Fruit fly (Drosophila melanogaster) whole organism, embryonic: Measurements from ENCODE around the gene CG15337.

Experiments
- Bdp1 ChIP-seq: fragments of 200-800 bp; sonication (Bioruptor generic); optimal IDR thresholded peaks from 3 replicates; lab custom pipeline; 2016; ENCODE audit warnings: missing biosample characterization, missing genetic modification characterization
- CG10274 ChIP-seq: fragments of 200-800 bp; sonication (Bioruptor generic); optimal IDR thresholded peaks from 3 replicates; lab custom pipeline; 2017; ENCODE audit warnings: missing biosample characterization, mild to moderate bottlenecking, missing genetic modification characterization
- CG10565 ChIP-seq: fragments of 200-800 bp; sonication (Bioruptor generic); optimal IDR thresholded peaks from 3 replicates; lab custom pipeline; 2016; ENCODE audit warnings: missing biosample characterization, mild to moderate bottlenecking, missing genetic modification characterization
- CG10654 ChIP-seq: fragments of 200-800 bp; sonication (Bioruptor generic); optimal IDR thresholded peaks from 2 replicates; lab custom pipeline; 2016; ENCODE audit warnings: missing biosample characterization, missing genetic modification characterization
- CG12299 ChIP-seq: fragments of 200-800 bp; sonication (Bioruptor generic); optimal IDR thresholded peaks from 2 replicates; lab custom pipeline; 2018; ENCODE audit warnings: missing biosample characterization, mild to moderate bottlenecking, missing genetic modification characterization
- CG13123 ChIP-seq: fragments of 200-800 bp; sonication (Bioruptor generic); optimal IDR thresholded peaks from 2 replicates; lab custom pipeline; 2016; ENCODE audit warnings: missing biosample characterization, missing genetic modification characterization
- CG1602 ChIP-seq: fragments of 200-800 bp; sonication (Bioruptor generic); optimal IDR thresholded peaks from 3 replicates; lab custom pipeline; 2016; ENCODE audit warnings: missing biosample characterization, missing genetic modification characterization
- CG16813 ChIP-seq: fragments of 200-800 bp; sonication (Bioruptor generic); IDR thresholded peaks from 3 replicates; pipeline ENCODE4 v1.3.6; 2022; ENCODE audit warnings: missing biosample characterization, missing genetic modification characterization; ENCODE audit not compliant: partially characterized antibody
- CG16863 ChIP-seq: fragments of 200-800 bp; sonication (Bioruptor generic); optimal IDR thresholded peaks from 3 replicates; lab custom pipeline; 2016; ENCODE audit warnings: missing biosample characterization, missing genetic modification characterization
- CG17568 ChIP-seq: fragments of 200-800 bp; sonication (Bioruptor generic); optimal IDR thresholded peaks from 2 replicates; lab custom pipeline; 2018; ENCODE audit warnings: missing biosample characterization, mild to moderate bottlenecking, missing genetic modification characterization, moderate library complexity
- CG1832 ChIP-seq: fragments of 200-800 bp; sonication (Bioruptor generic); optimal IDR thresholded peaks from 2 replicates; lab custom pipeline; 2017; ENCODE audit warnings: missing biosample characterization, mild to moderate bottlenecking, missing genetic modification characterization, inconsistent platforms
- CG2129 ChIP-seq: fragments of 200-800 bp; sonication (Bioruptor generic); IDR thresholded peaks from 2 replicates; pipeline ENCODE4 v1.3.6; 2022; ENCODE audit warnings: missing biosample characterization, missing genetic modification characterization; ENCODE audit not compliant: partially characterized antibody
- CG30431 ChIP-seq: fragments of 200-800 bp; sonication (Bioruptor generic); optimal IDR thresholded peaks from 2 replicates; lab custom pipeline; 2017; ENCODE audit warnings: missing biosample characterization, missing genetic modification characterization
- CG31365 ChIP-seq: fragments of 200-800 bp; sonication (Bioruptor generic); optimal IDR thresholded peaks from 2 replicates; lab custom pipeline; 2018; ENCODE audit warnings: missing biosample characterization, mild to moderate bottlenecking, missing genetic modification characterization
- CG31441 ChIP-seq: fragments of 200-800 bp; sonication (Bioruptor generic); IDR thresholded peaks from 2 replicates; pipeline ENCODE4 v1.3.6; 2022; ENCODE audit warnings: missing biosample characterization, missing genetic modification characterization
- CG3407 ChIP-seq: fragments of 200-800 bp; sonication (Bioruptor generic); optimal IDR thresholded peaks from 2 replicates; lab custom pipeline; 2018; ENCODE audit warnings: missing biosample characterization, mild to moderate bottlenecking, missing genetic modification characterization
- CG34224 ChIP-seq: fragments of 200-800 bp; sonication (Bioruptor generic); IDR thresholded peaks from 3 replicates; pipeline ENCODE4 v1.3.6; 2022; ENCODE audit warnings: missing biosample characterization, missing genetic modification characterization; ENCODE audit not compliant: partially characterized antibody
- CG3726 ChIP-seq: fragments of 200-800 bp; sonication (Bioruptor generic); IDR thresholded peaks from 3 replicates; pipeline ENCODE4, ENCODE4 v1.3.6; 2022; ENCODE audit warnings: missing biosample characterization, missing genetic modification characterization
- CG4282 ChIP-seq: fragments of 200-800 bp; sonication (Bioruptor generic); optimal IDR thresholded peaks from 2 replicates; lab custom pipeline; 2016; ENCODE audit warnings: missing biosample characterization, missing genetic modification characterization
- CG6175 ChIP-seq: fragments of 200-800 bp; sonication (Bioruptor generic); IDR thresholded peaks from 3 replicates; pipeline ENCODE4 v1.3.6; 2022; ENCODE audit warnings: missing biosample characterization, missing genetic modification characterization
- CG6854 ChIP-seq: fragments of 200-800 bp; sonication (Bioruptor generic); optimal IDR thresholded peaks from 3 replicates; lab custom pipeline; 2017; ENCODE audit warnings: missing biosample characterization, mild to moderate bottlenecking, missing genetic modification characterization
- CG7271 ChIP-seq: fragments of 200-800 bp; sonication (Bioruptor generic); optimal IDR thresholded peaks from 2 replicates; lab custom pipeline; 2018; ENCODE audit warnings: missing biosample characterization, mild to moderate bottlenecking, missing genetic modification characterization, moderate library complexity
- CG7372 ChIP-seq: fragments of 200-800 bp; sonication (Bioruptor generic); IDR thresholded peaks from 2 replicates; pipeline ENCODE4 v1.3.6; 2022; ENCODE audit warnings: missing biosample characterization, missing genetic modification characterization
- CG7786 ChIP-seq: fragments of 200-800 bp; sonication (Bioruptor generic); optimal IDR thresholded peaks from 2 replicates; lab custom pipeline; 2016; ENCODE audit warnings: missing biosample characterization, missing genetic modification characterization
- CG8290 ChIP-seq, 3 experiments: fragments of 200-800 bp; sonication (Bioruptor generic); optimal IDR thresholded peaks; 2 replicates each; lab custom pipeline; 2016 to 2019; ENCODE audit warnings: missing biosample characterization in 3 of 3, missing genetic modification characterization in 3 of 3, mild to moderate bottlenecking in 2 of 3, moderate library complexity in 1 of 3
- CTCF ChIP-seq: fragments of 200-800 bp; sonication (Bioruptor generic); optimal IDR thresholded peaks from 2 replicates; lab custom pipeline; 2017; ENCODE audit warnings: missing biosample characterization, mild to moderate bottlenecking, missing genetic modification characterization, moderate library complexity
- CkIIα-i1 ChIP-seq: fragments of 200-800 bp; sonication (Bioruptor generic); IDR thresholded peaks from 2 replicates; pipeline ENCODE4 v1.3.6; 2022; ENCODE audit warnings: missing biosample characterization, missing genetic modification characterization
- Ets97D ChIP-seq: fragments of 200-800 bp; sonication (Bioruptor generic); optimal IDR thresholded peaks from 3 replicates; lab custom pipeline; 2016; ENCODE audit warnings: missing biosample characterization, missing genetic modification characterization
- Fer1 ChIP-seq: fragments of 200-800 bp; sonication (Bioruptor generic); optimal IDR thresholded peaks from 2 replicates; lab custom pipeline; 2017; ENCODE audit warnings: missing biosample characterization, mild to moderate bottlenecking, missing genetic modification characterization
- MESR4 ChIP-seq: fragments of 200-800 bp; sonication (Bioruptor generic); optimal IDR thresholded peaks from 2 replicates; lab custom pipeline; 2018; ENCODE audit warnings: missing biosample characterization, mild to moderate bottlenecking, missing genetic modification characterization, moderate library complexity
- NfI ChIP-seq: fragments of 200-800 bp; sonication (Bioruptor generic); optimal IDR thresholded peaks from 3 replicates; lab custom pipeline; 2018; ENCODE audit warnings: missing biosample characterization, mild to moderate bottlenecking, missing genetic modification characterization, moderate library complexity
- Oaz ChIP-seq: fragments of 200-800 bp; sonication (Bioruptor generic); IDR thresholded peaks from 2 replicates; pipeline ENCODE4 v1.3.6; 2022; ENCODE audit warnings: missing biosample characterization, missing genetic modification characterization
- Ravus ChIP-seq: fragments of 200-800 bp; sonication (Bioruptor generic); IDR thresholded peaks from 2 replicates; pipeline ENCODE4 v1.3.6; 2022; ENCODE audit warnings: missing biosample characterization, missing genetic modification characterization
- Sin3A ChIP-seq: fragments of >200 bp; optimal IDR thresholded peaks from 2 replicates; lab custom pipeline; 2018
- ase ChIP-seq: fragments of 200-800 bp; sonication (Bioruptor generic); IDR thresholded peaks from 3 replicates; pipeline ENCODE4 v1.3.6; 2022; ENCODE audit warnings: missing biosample characterization, missing genetic modification characterization
- btn ChIP-seq: fragments of 200-800 bp; sonication (Bioruptor generic); optimal IDR thresholded peaks from 2 replicates; lab custom pipeline; 2016; ENCODE audit warnings: missing biosample characterization, missing genetic modification characterization
- dan ChIP-seq: fragments of 200-800 bp; sonication (Bioruptor generic); IDR thresholded peaks from 2 replicates; pipeline ENCODE4 v1.3.6; 2022; ENCODE audit warnings: missing biosample characterization, missing genetic modification characterization
- dmrt11E ChIP-seq: fragments of 200-800 bp; sonication (Bioruptor generic); optimal IDR thresholded peaks from 3 replicates; lab custom pipeline; 2018; ENCODE audit warnings: missing biosample characterization, mild to moderate bottlenecking, missing genetic modification characterization, moderate library complexity
- eyg ChIP-seq: fragments of 200-800 bp; sonication (Bioruptor generic); optimal IDR thresholded peaks from 3 replicates; lab custom pipeline; 2016; ENCODE audit warnings: missing biosample characterization, missing genetic modification characterization
- gem ChIP-seq: fragments of 200-800 bp; sonication (Bioruptor generic); optimal IDR thresholded peaks from 2 replicates; lab custom pipeline; 2019; ENCODE audit warnings: missing biosample characterization, mild to moderate bottlenecking, missing genetic modification characterization, moderate library complexity
- grau ChIP-seq: fragments of 200-800 bp; optimal IDR thresholded peaks from 3 replicates; lab custom pipeline; 2019; ENCODE audit warnings: missing biosample characterization, mild to moderate bottlenecking, missing genetic modification characterization, moderate library complexity
- gsb ChIP-seq: fragments of 200-800 bp; sonication (Bioruptor generic); IDR thresholded peaks from 2 replicates; pipeline ENCODE4 v1.3.6; 2022; ENCODE audit warnings: missing biosample characterization, missing genetic modification characterization
- nmo ChIP-seq: fragments of 200-800 bp; sonication (Bioruptor generic); optimal IDR thresholded peaks from 2 replicates; lab custom pipeline; 2018; ENCODE audit warnings: missing biosample characterization, mild to moderate bottlenecking, missing genetic modification characterization, moderate library complexity
- pb ChIP-seq: fragments of 200-800 bp; sonication (Bioruptor generic); optimal IDR thresholded peaks from 3 replicates; lab custom pipeline; 2016; ENCODE audit warnings: missing biosample characterization, missing genetic modification characterization
- phol ChIP-seq: fragments of 200-800 bp; sonication (Bioruptor generic); optimal IDR thresholded peaks from 3 replicates; lab custom pipeline; 2018; ENCODE audit warnings: missing biosample characterization, mild to moderate bottlenecking, missing genetic modification characterization, moderate library complexity
- pzg ChIP-seq: fragments of 200-800 bp; sonication (Bioruptor generic); optimal IDR thresholded peaks from 3 replicates; lab custom pipeline; 2018; ENCODE audit warnings: missing biosample characterization, mild to moderate bottlenecking, missing genetic modification characterization, moderate library complexity
- schlank ChIP-seq: fragments of 200-800 bp; sonication (Bioruptor generic); optimal IDR thresholded peaks from 2 replicates; lab custom pipeline; 2018; ENCODE audit warnings: missing biosample characterization, mild to moderate bottlenecking, missing genetic modification characterization
- sob ChIP-seq: fragments of 200-800 bp; sonication (Bioruptor generic); IDR thresholded peaks from 2 replicates; pipeline ENCODE4 v1.3.6; 2022; ENCODE audit warnings: missing biosample characterization, missing genetic modification characterization
- sqz ChIP-seq: fragments of 200-800 bp; sonication (Bioruptor generic); optimal IDR thresholded peaks from 3 replicates; lab custom pipeline; 2018; ENCODE audit warnings: missing biosample characterization, mild to moderate bottlenecking, missing genetic modification characterization
- trh ChIP-seq: fragments of 200-800 bp; sonication (Bioruptor generic); optimal IDR thresholded peaks from 2 replicates; lab custom pipeline; 2016; ENCODE audit warnings: missing biosample characterization, missing genetic modification characterization

Gene CG15337

DNA sequence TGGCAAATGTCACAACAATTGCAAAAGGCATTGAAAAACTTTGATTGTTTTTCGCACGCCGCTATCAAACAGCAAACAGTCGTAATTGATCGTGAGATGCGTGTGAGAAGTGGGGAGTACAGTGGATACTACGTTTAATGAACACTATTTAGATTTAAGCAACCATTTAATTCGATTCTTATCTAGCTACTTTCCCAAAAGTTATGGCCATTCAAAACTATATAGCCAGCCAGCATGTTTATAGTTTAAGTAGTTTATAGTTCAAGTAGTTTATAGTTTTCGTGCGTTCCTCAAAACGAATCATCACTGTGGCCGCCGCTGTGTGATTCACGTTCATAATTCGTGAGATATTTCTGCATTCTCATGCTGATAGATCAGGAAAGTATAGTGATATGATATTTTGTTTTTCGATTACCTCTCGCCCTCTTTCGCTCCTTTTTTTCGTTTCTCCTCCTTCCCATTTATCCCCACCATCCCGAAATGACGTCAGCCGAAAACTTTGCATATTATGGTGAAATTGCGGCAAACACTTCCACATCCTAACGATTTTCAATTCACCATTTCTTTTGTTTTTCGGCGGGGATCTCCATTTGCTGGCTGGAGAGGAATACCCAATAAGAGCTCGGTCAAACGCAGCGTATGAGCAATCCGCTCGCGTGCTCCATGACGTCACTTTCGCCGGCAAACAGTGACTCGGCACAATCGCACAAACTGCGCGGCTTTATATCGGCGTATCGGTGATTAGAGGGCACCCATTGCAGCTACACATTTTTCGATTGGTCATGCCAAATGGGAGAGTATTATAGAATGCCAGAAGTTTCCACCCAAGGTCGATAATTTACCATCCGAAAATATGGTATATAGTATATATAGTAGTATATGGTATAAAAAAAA is 46.2 kb upstream of the CG15337 start (continued):
- TF ChIP-seq grau (tag; lab: Kevin White, UChicago) (peak; percentile 93), nmo (GFP tag; lab: Kevin White, UChicago) (peak; percentile 16), CG31365 (tag; lab: Kevin White, UChicago) (no peak), CkIIα-i1 (GFP tag; lab: Robert Waterston, UW) (no peak), CG7372 (GFP tag; lab: Robert Waterston, UW) (peak; percentile 21; the same call in 1 of the 2 replicates), CG6854 (GFP tag; lab: Kevin White, UChicago) (peak; percentile 49), CG12299 (tag; lab: Kevin White, UChicago) (no peak), CG6175 (GFP tag; lab: Robert Waterston, UW) (peak; percentile 46; the same call in 1 of the 3 replicates), MESR4 (GFP tag; lab: Kevin White, UChicago) (no peak), ase (GFP tag; lab: Robert Waterston, UW) (no peak), CG8290 (GFP tag; optimal IDR thresholded peaks at IDR 0.05; lab: Kevin White, UChicago) (no peak), CG8290 (tag; optimal IDR thresholded peaks at IDR 0.05; lab: Kevin White, UChicago) (peak in 1 of 2 experiments; percentile 94), CG10654 (GFP tag; lab: Kevin White, UChicago) (no peak), Bdp1 (GFP tag; lab: Kevin White, UChicago) (no peak), dan (GFP tag; lab: Robert Waterston, UW) (no peak), pzg (GFP tag; lab: Kevin White, UChicago) (no peak), CG16813 (no peak), schlank (tag; lab: Kevin White, UChicago) (peak; percentile 89), gem (tag; lab: Kevin White, UChicago) (peak; percentile 74), Ravus (GFP tag; lab: Robert Waterston, UW) (no peak; the same call in 1 of the 2 replicates), Fer1 (GFP tag; lab: Kevin White, UChicago) (peak; percentile 75), CG3726 (GFP tag; lab: Robert Waterston, UW) (no peak), CG7786 (GFP tag; lab: Kevin White, UChicago) (peak; percentile 69), eyg (GFP tag; lab: Kevin White, UChicago) (peak; percentile 43), CG1832 (GFP tag; lab: Kevin White, UChicago) (no peak), CG16863 (GFP tag; lab: Kevin White, UChicago) (peak; percentile 40), CG1602 (GFP tag; lab: Kevin White, UChicago) (peak; percentile 20), CG17568 (GFP tag; lab: Kevin White, UChicago) (peak; percentile 2), CG3407 (GFP tag; lab: Kevin White, UChicago) (no peak), phol (peak; percentile 15), CG4282 (GFP tag; lab: Kevin White, UChicago) (no peak), sob (peak; percentile 76), Ets97D (GFP tag; lab: Kevin White, UChicago) (no peak), CG2129 (no peak), CG10565 (GFP tag; lab: Kevin White, UChicago) (no peak), Sin3A (no peak), CG13123 (GFP tag; lab: Kevin White, UChicago) (no peak), dmrt11E (tag; lab: Kevin White, UChicago) (no peak), CG31441 (GFP tag; lab: Robert Waterston, UW) (no peak), CG34224 (GFP tag; lab: Robert Waterston, UW) (no peak), CTCF (GFP tag; lab: Kevin White, UChicago) (no peak), pb (GFP tag; lab: Kevin White, UChicago) (peak; percentile 23), trh (GFP tag; lab: Kevin White, UChicago) (no peak), sqz (GFP tag; lab: Kevin White, UChicago) (no peak), CG10274 (GFP tag; lab: Kevin White, UChicago) (peak; percentile 38), NfI (GFP tag; lab: Kevin White, UChicago) (peak; percentile 77), Oaz (GFP tag; lab: Robert Waterston, UW) (peak; percentile 55), btn (GFP tag; lab: Kevin White, UChicago) (no peak), CG7271 (tag; lab: Kevin White, UChicago) (no peak), gsb (peak; percentile 58; the same call in 1 of the 2 replicates), CG30431 (GFP tag; lab: Kevin White, UChicago) (no peak)
